Worm (Caenorhabditis elegans) whole organism, L4 larva: ENCODE results near the gene F13H6.5.

Source experiments
- Y75B8A.6 ChIP-seq: fragments of 200-800 bp; sonication (Bioruptor generic); IDR thresholded peaks from 2 replicates; pipeline ENCODE4 v1.3.6; 2022; ENCODE audit warnings: missing genetic modification reagents, missing genetic modification characterization, missing compliant biosample characterization
- fos-1 ChIP-seq: fragments of 150-350 bp; optimal IDR thresholded peaks from 2 replicates; lab custom pipeline; 2014; ENCODE audit warnings: missing biosample characterization, missing genetic modification characterization
- lsy-2 ChIP-seq, 2 experiments: fragments of 150-350 bp in 1 of 2; sonication (generic microtip) in 1 of 2; optimal IDR thresholded peaks; 2 replicates each; lab custom pipeline; 2014 to 2017; ENCODE audit warnings: missing biosample characterization in 2 of 2, missing genetic modification characterization in 2 of 2
- mxl-3 ChIP-seq: fragments of 200-800 bp; sonication (Bioruptor generic); optimal IDR thresholded peaks from 2 replicates; lab custom pipeline; 2018; ENCODE audit warnings: mild to moderate bottlenecking, missing genetic modification characterization, missing compliant biosample characterization
- nhr-25 ChIP-seq: sonication (generic microtip); optimal IDR thresholded peaks from 2 replicates; lab custom pipeline; 2017; ENCODE audit warnings: missing genetic modification characterization, mild to moderate bottlenecking, missing compliant biosample characterization, antibody characterized with exemption, moderate library complexity, borderline replicate concordance; ENCODE audit not compliant: insufficient read depth
- nhr-28 ChIP-seq: fragments of 150-350 bp; optimal IDR thresholded peaks from 2 replicates; lab custom pipeline; 2014; ENCODE audit warnings: missing biosample characterization, missing genetic modification characterization
- nhr-76 ChIP-seq: fragments of 150-350 bp; optimal IDR thresholded peaks from 2 replicates; lab custom pipeline; 2014; ENCODE audit warnings: missing biosample characterization, missing genetic modification characterization
- pha-4 ChIP-seq, 2 experiments: fragments of 150-350 bp in 1 of 2; fragments of 200-800 bp in 1 of 2; sonication (Bioruptor generic) in 1 of 2; IDR thresholded peaks in 1 of 2; optimal IDR thresholded peaks in 1 of 2; 2 replicates each; pipeline versions ENCODE4 v1.3.6 to Lab custom; 2014 to 2022; ENCODE audit warnings: missing genetic modification characterization in 2 of 2, missing genetic modification reagents in 2 of 2, missing biosample characterization in 1 of 2, missing compliant biosample characterization in 1 of 2
- snpc-4 ChIP-seq: fragments of 150-350 bp; optimal IDR thresholded peaks from 2 replicates; lab custom pipeline; 2014; ENCODE audit warnings: missing biosample characterization, missing genetic modification characterization
- unc-62 ChIP-seq, 3 experiments: fragments of 150-350 bp in 1 of 3; sonication (generic microtip); optimal IDR thresholded peaks in 2 of 3; peaks in 1 of 3; 1 replicate in 1 of 3; 2 replicates in 2 of 3; lab custom pipeline; 2014 to 2017; ENCODE audit warnings: missing biosample characterization in 3 of 3, missing genetic modification characterization in 3 of 3, missing genetic modification reagents in 3 of 3, missing genotype in 1 of 3
- ztf-11 ChIP-seq: fragments of 150-350 bp; optimal IDR thresholded peaks from 2 replicates; lab custom pipeline; 2014; ENCODE audit warnings: missing biosample characterization, missing genetic modification characterization

- TF ChIP-seq fos-1 (tag; lab: Kevin White, UChicago): no peak
- peak; percentile 91 for TF ChIP-seq nhr-28 (tag; lab: Kevin White, UChicago)
- no peak for TF ChIP-seq snpc-4 (tag; lab: Kevin White, UChicago)
- TF ChIP-seq nhr-25: peak; percentile 49
- TF ChIP-seq Y75B8A.6 (GFP tag; lab: Robert Waterston, UW): no peak
- no peak for TF ChIP-seq ztf-11
- no peak for TF ChIP-seq pha-4 (GFP tag; IDR thresholded peaks at IDR 0.05; lab: Robert Waterston, UW)
- TF ChIP-seq pha-4 (tag; optimal IDR thresholded peaks at IDR 0.05; lab: Kevin White, UChicago): no peak
- TF ChIP-seq mxl-3 (GFP tag; lab: Kevin White, UChicago): no peak
- peak in 1 of 2 experiments; percentile 99 for TF ChIP-seq unc-62 (GFP tag; optimal IDR thresholded peaks at IDR 0.05 in 1 of 2; lab: Kevin White, UChicago)
- TF ChIP-seq unc-62 (tag; optimal IDR thresholded peaks at IDR 0.05; lab: Kevin White, UChicago): no peak
- no peak for TF ChIP-seq lsy-2 (tag; optimal IDR thresholded peaks at IDR 0.05; lab: Kevin White, UChicago)
- no peak for TF ChIP-seq nhr-76 (tag; lab: Kevin White, UChicago)
Measured at ce11 chrV:6322749-6323367, 51.9 kb downstream of the F13H6.5 start.
